Worm (Caenorhabditis elegans) whole organism, L4 larva: ENCODE results near the gene srj-40.

Experiments
- R02D3.7 ChIP-seq: fragments of 150-350 bp; sonication (generic microtip); optimal IDR thresholded peaks from 3 replicates; lab custom pipeline; 2014; ENCODE audit warnings: missing biosample characterization, missing genetic modification characterization
- ama-1 ChIP-seq: fragments of 150-350 bp; optimal IDR thresholded peaks from 2 replicates; lab custom pipeline; 2014; ENCODE audit warnings: inconsistent platforms, mixed read lengths
- ceh-62 ChIP-seq: sonication (generic microtip); optimal IDR thresholded peaks from 2 replicates; lab custom pipeline; 2017; ENCODE audit warnings: missing biosample characterization, missing genetic modification characterization
- daf-12 ChIP-seq: fragments of 150-350 bp; optimal IDR thresholded peaks from 2 replicates; lab custom pipeline; 2014; ENCODE audit warnings: missing biosample characterization, missing genetic modification reagents, missing genetic modification characterization
- daf-19 ChIP-seq: fragments of 200-800 bp; sonication (Bioruptor generic); conservative IDR thresholded peaks from 2 replicates; pipeline ENCODE4 v1.3.6; 2022; ENCODE audit warnings: missing genetic modification characterization, missing compliant biosample characterization
- jun-1 ChIP-seq: fragments of 150-350 bp; optimal IDR thresholded peaks from 2 replicates; lab custom pipeline; 2014; ENCODE audit warnings: missing biosample characterization, missing genetic modification reagents, missing genetic modification characterization
- lin-39 ChIP-seq: fragments of 150-350 bp; optimal IDR thresholded peaks from 2 replicates; lab custom pipeline; 2014; ENCODE audit warnings: missing biosample characterization, missing genetic modification reagents, missing genetic modification characterization
- lsy-2 ChIP-seq, 2 experiments: fragments of 150-350 bp in 1 of 2; sonication (generic microtip) in 1 of 2; optimal IDR thresholded peaks; 2 replicates each; lab custom pipeline; 2014 to 2017; ENCODE audit warnings: missing biosample characterization in 2 of 2, missing genetic modification characterization in 2 of 2
- mep-1 ChIP-seq: fragments of 150-350 bp; sonication (generic microtip); optimal IDR thresholded peaks from 3 replicates; lab custom pipeline; 2014; ENCODE audit warnings: missing biosample characterization, missing genetic modification characterization
- nhr-25 ChIP-seq: sonication (generic microtip); optimal IDR thresholded peaks from 2 replicates; lab custom pipeline; 2017; ENCODE audit warnings: missing genetic modification characterization, mild to moderate bottlenecking, missing compliant biosample characterization, antibody characterized with exemption, moderate library complexity, borderline replicate concordance; ENCODE audit not compliant: insufficient read depth
- nhr-6 ChIP-seq: fragments of 150-350 bp; optimal IDR thresholded peaks from 2 replicates; lab custom pipeline; 2014; ENCODE audit warnings: missing biosample characterization, missing genetic modification characterization
- nhr-77 ChIP-seq: fragments of 150-350 bp; optimal IDR thresholded peaks from 2 replicates; lab custom pipeline; 2014; ENCODE audit warnings: missing biosample characterization, missing genetic modification characterization
- unc-62 ChIP-seq, 3 experiments: fragments of 150-350 bp in 1 of 3; sonication (generic microtip); optimal IDR thresholded peaks in 2 of 3; peaks in 1 of 3; 1 replicate in 1 of 3; 2 replicates in 2 of 3; lab custom pipeline; 2014 to 2017; ENCODE audit warnings: missing biosample characterization in 3 of 3, missing genetic modification characterization in 3 of 3, missing genetic modification reagents in 3 of 3, missing genotype in 1 of 3
- ztf-11 ChIP-seq: fragments of 150-350 bp; optimal IDR thresholded peaks from 2 replicates; lab custom pipeline; 2014; ENCODE audit warnings: missing biosample characterization, missing genetic modification characterization

DNA sequence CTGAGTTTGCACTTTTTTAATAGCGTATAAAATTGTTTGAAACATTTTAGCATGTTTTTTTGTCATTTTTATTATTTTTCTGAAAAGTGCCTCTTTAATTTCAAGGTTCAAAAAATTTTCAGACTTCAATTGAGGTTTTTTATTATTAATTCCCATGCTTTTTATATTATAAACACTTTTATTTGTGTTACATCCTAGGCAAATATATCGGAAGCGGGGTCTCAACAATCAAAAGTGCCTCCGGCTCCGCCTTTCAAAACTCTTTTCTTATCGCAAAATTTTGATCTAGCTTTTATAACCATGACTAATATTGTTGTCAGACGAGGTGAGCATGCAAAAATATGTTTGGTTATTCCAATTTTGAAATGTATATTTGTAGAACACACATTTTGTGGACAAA is 28.2 kb upstream of the srj-40 start, which contains the start of gene otpl-2:
- no peak for TF ChIP-seq unc-62 (GFP tag; optimal IDR thresholded peaks at IDR 0.05 in 1 of 2; lab: Kevin White, UChicago)
- TF ChIP-seq unc-62 (tag; optimal IDR thresholded peaks at IDR 0.05; lab: Kevin White, UChicago), result no peak
- TF ChIP-seq lin-39 (tag; lab: Kevin White, UChicago), result no peak
- TF ChIP-seq lsy-2 (tag; optimal IDR thresholded peaks at IDR 0.05; lab: Kevin White, UChicago), result no peak
- TF ChIP-seq jun-1 (tag; lab: Kevin White, UChicago), result no peak
- TF ChIP-seq daf-19 (GFP tag; lab: Robert Waterston, UW), result no peak
- TF ChIP-seq nhr-77, result no peak
- no peak for TF ChIP-seq mep-1 (tag; lab: Kevin White, UChicago)
- TF ChIP-seq ceh-62 (tag; lab: Kevin White, UChicago), result no peak
- TF ChIP-seq nhr-6 (tag; lab: Kevin White, UChicago), result no peak
- no peak for TF ChIP-seq ama-1 (lab: Kevin White, UChicago)
- TF ChIP-seq nhr-25 (tag; lab: Kevin White, UChicago), result no peak
- TF ChIP-seq ztf-11, result no peak
- TF ChIP-seq daf-12 (tag; lab: Kevin White, UChicago), result no peak
- no peak for TF ChIP-seq R02D3.7 (tag; lab: Kevin White, UChicago)
